Worm (Caenorhabditis elegans): ENCODE measurements around the gene C15B12.1.

ce11 chrX:6473698-6474314 lies 2.8 kb upstream of the C15B12.1 start, which contains the start of the genes C15B12.4 and C15B12.8:
- TF ChIP-seq fos-1 (tag; optimal IDR thresholded peaks at IDR 0.05) = no peak
- TF ChIP-seq pqm-1 (tag; optimal IDR thresholded peaks at IDR 0.05) = no peak
- TF ChIP-seq jun-1 (tag; optimal IDR thresholded peaks at IDR 0.05) = no peak
- TF ChIP-seq zag-1 (tag; optimal IDR thresholded peaks at IDR 0.05) = no peak
